Worm (Caenorhabditis elegans) whole organism, L3 larva: ENCODE data around the gene mstr-2.

Source experiments
- ama-1 ChIP-seq: fragments of 150-350 bp; optimal IDR thresholded peaks from 2 replicates; lab custom pipeline; 2018
- nfya-1 ChIP-seq: sonication (generic microtip); optimal IDR thresholded peaks from 2 replicates; lab custom pipeline; 2017; ENCODE audit warnings: missing genetic modification characterization, mild to moderate bottlenecking, missing compliant biosample characterization, antibody characterized with exemption, moderate library complexity; ENCODE audit not compliant: insufficient read depth
- nhr-28 ChIP-seq: fragments of 150-350 bp; optimal IDR thresholded peaks from 2 replicates; lab custom pipeline; 2014; ENCODE audit warnings: missing biosample characterization, missing genetic modification characterization
- nhr-77 ChIP-seq: fragments of 150-350 bp; optimal IDR thresholded peaks from 2 replicates; lab custom pipeline; 2014; ENCODE audit warnings: missing biosample characterization, missing genetic modification characterization

ce11 chrIII:4435262-4435661 is 33.6 kb upstream of the mstr-2 start:
- TF ChIP-seq nhr-77 = no peak
- no peak for TF ChIP-seq ama-1 (lab: Kevin White, UChicago)
- TF ChIP-seq nhr-28 (tag; lab: Kevin White, UChicago) = no peak
- no peak for TF ChIP-seq nfya-1 (tag; lab: Kevin White, UChicago)
